Worm (Caenorhabditis elegans): ENCODE measurements around the gene R09E10.6.

DNA sequence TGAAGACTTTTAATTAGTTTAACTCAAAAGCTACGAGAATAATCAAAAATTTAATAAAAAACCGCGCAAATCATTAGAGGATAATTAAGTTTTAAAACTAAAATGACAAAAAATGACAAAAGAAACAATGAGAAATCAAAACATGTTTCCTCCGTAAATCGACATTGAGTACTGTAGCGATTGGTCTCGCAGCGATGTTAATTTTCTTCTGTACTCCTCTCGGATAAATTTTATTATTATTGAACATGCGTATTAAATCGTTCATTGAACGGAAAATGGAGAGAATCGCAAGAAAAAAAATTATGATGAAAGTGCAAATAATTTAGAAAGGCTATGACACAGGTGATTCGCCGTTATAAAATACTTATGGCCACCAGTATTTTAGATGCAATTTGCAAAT, 8.6 kb downstream of the R09E10.6 start:
- TF ChIP-seq klf-2 (GFP tag; conservative IDR thresholded peaks at IDR 0.05) (no peak), ztf-23 (GFP tag; IDR thresholded peaks at IDR 0.05) (no peak), flt-1 (GFP tag; IDR thresholded peaks at IDR 0.05) (no peak), cog-1 (tag; optimal IDR thresholded peaks at IDR 0.05) (no peak), ref-1 (GFP tag; conservative IDR thresholded peaks at IDR 0.05) (no peak), med-1 (GFP tag; optimal IDR thresholded peaks at IDR 0.05; ENCODE audit: insufficient read depth) (no peak)

Measured in whole organism, midembryonic.